Worm (Caenorhabditis elegans) whole organism, young adult: ENCODE results near the gene Y50D4A.5.
A peak's percentile ranks its signal among the peaks of the same experiment; 100 is the strongest.

Source experiments
- B0019.2 ChIP-seq: fragments of 200-800 bp; sonication (Bioruptor generic); conservative IDR thresholded peaks from 2 replicates; pipeline ENCODE4 v1.3.6; 2022; ENCODE audit warnings: missing genetic modification reagents, missing genetic modification characterization, missing compliant biosample characterization
- B0035.1 ChIP-seq: sonication (generic microtip); optimal IDR thresholded peaks from 2 replicates; lab custom pipeline; 2016; ENCODE audit warnings: missing genetic modification characterization, mild to moderate bottlenecking, missing compliant biosample characterization, missing genotype, missing genetic modification reagents
- C17E4.6 ChIP-seq: fragments of 200-800 bp; sonication (Bioruptor generic); IDR thresholded peaks from 2 replicates; pipeline ENCODE4 v1.3.6; 2022; ENCODE audit warnings: missing genetic modification reagents, missing genetic modification characterization, missing compliant biosample characterization
- D2030.7 ChIP-seq: fragments of 200-800 bp; sonication (Bioruptor generic); IDR thresholded peaks from 2 replicates; pipeline ENCODE4 v1.3.6; 2022; ENCODE audit warnings: missing genetic modification reagents, missing genetic modification characterization, missing compliant biosample characterization
- F37B4.10 ChIP-seq: fragments of 200-800 bp; sonication (Bioruptor generic); IDR thresholded peaks from 2 replicates; pipeline ENCODE4 v1.3.6; 2022; ENCODE audit warnings: missing genetic modification characterization, missing compliant biosample characterization
- F57C9.4 ChIP-seq: sonication (generic microtip); optimal IDR thresholded peaks from 2 replicates; lab custom pipeline; 2017; ENCODE audit warnings: mild to moderate bottlenecking, missing genetic modification characterization, missing compliant biosample characterization
- K11D2.4 ChIP-seq: fragments of 200-800 bp; sonication (Bioruptor generic); IDR thresholded peaks from 2 replicates; pipeline ENCODE4 v1.3.6; 2022; ENCODE audit warnings: missing genetic modification reagents, missing genetic modification characterization, missing compliant biosample characterization
- Y53F4B.3 ChIP-seq: fragments of 200-800 bp; sonication (Bioruptor generic); IDR thresholded peaks from 2 replicates; pipeline ENCODE4 v1.3.6; 2022; ENCODE audit warnings: missing genetic modification reagents, missing genetic modification characterization, missing compliant biosample characterization
- Y56A3A.18 ChIP-seq: fragments of 200-800 bp; sonication (Bioruptor generic); IDR thresholded peaks from 2 replicates; pipeline ENCODE4 v1.3.6; 2022; ENCODE audit warnings: missing genetic modification reagents, missing genetic modification characterization, missing compliant biosample characterization
- Y67H2A.10 ChIP-seq: fragments of 200-800 bp; sonication (Bioruptor generic); conservative IDR thresholded peaks from 2 replicates; pipeline ENCODE4 v1.3.6; 2022; ENCODE audit warnings: missing genetic modification reagents, missing genetic modification characterization, missing compliant biosample characterization
- akir-1 ChIP-seq: fragments of 200-800 bp; sonication (Bioruptor generic); optimal IDR thresholded peaks from 2 replicates; lab custom pipeline; 2018; ENCODE audit warnings: mild to moderate bottlenecking, missing genetic modification characterization, moderate library complexity, missing compliant biosample characterization
- atf-7 ChIP-seq: sonication (generic microtip); optimal IDR thresholded peaks from 2 replicates; lab custom pipeline; 2017; ENCODE audit warnings: mild to moderate bottlenecking, missing genetic modification characterization, missing compliant biosample characterization
- attf-6 ChIP-seq: fragments of 200-800 bp; sonication (Bioruptor generic); IDR thresholded peaks from 2 replicates; pipeline ENCODE4 v1.3.6; 2022; ENCODE audit warnings: missing genetic modification reagents, missing genetic modification characterization, missing compliant biosample characterization
- ccch-3 ChIP-seq: fragments of 200-800 bp; sonication (Bioruptor generic); optimal IDR thresholded peaks from 2 replicates; lab custom pipeline; 2018; ENCODE audit warnings: mild to moderate bottlenecking, missing genetic modification characterization, missing compliant biosample characterization
- ceh-58 ChIP-seq: fragments of 200-800 bp; sonication (Bioruptor generic); IDR thresholded peaks from 2 replicates; pipeline ENCODE4 v1.3.6; 2022; ENCODE audit warnings: missing genetic modification characterization, missing compliant biosample characterization
- ceh-79 ChIP-seq: sonication (generic microtip); optimal IDR thresholded peaks from 2 replicates; lab custom pipeline; 2017; ENCODE audit warnings: mild to moderate bottlenecking, missing genetic modification characterization, missing compliant biosample characterization
- efl-1 ChIP-seq: fragments of 150-350 bp; optimal IDR thresholded peaks from 2 replicates; lab custom pipeline; 2014; ENCODE audit warnings: missing biosample characterization, missing genetic modification reagents, missing genetic modification characterization
- egl-18 ChIP-seq: fragments of 200-800 bp; sonication (Bioruptor generic); IDR thresholded peaks from 2 replicates; pipeline ENCODE4 v1.3.6; 2022; ENCODE audit warnings: missing genetic modification reagents, missing genetic modification characterization, missing compliant biosample characterization
- egrh-3 ChIP-seq: fragments of 200-800 bp; sonication (Bioruptor generic); IDR thresholded peaks from 2 replicates; pipeline ENCODE4 v1.3.6; 2022; ENCODE audit warnings: missing genetic modification reagents, missing genetic modification characterization, missing compliant biosample characterization
- ets-4 ChIP-seq: fragments of 200-800 bp; sonication (Bioruptor generic); optimal IDR thresholded peaks from 2 replicates; lab custom pipeline; 2018; ENCODE audit warnings: mild to moderate bottlenecking, missing genetic modification characterization, missing compliant biosample characterization
- fkh-3 ChIP-seq: sonication (generic microtip); optimal IDR thresholded peaks from 2 replicates; lab custom pipeline; 2016; ENCODE audit warnings: mild to moderate bottlenecking, missing genetic modification characterization, missing compliant biosample characterization
- him-1 ChIP-seq: sonication (generic microtip); optimal IDR thresholded peaks from 2 replicates; lab custom pipeline; 2016; ENCODE audit warnings: missing genotype, missing genetic modification reagents, missing genetic modification characterization, missing compliant biosample characterization
- hrde-1 ChIP-seq: sonication (generic microtip); optimal IDR thresholded peaks from 2 replicates; lab custom pipeline; 2016; ENCODE audit warnings: missing genetic modification characterization, mild to moderate bottlenecking, missing compliant biosample characterization, moderate library complexity, missing genotype, missing genetic modification reagents, borderline replicate concordance
- hsf-1 ChIP-seq: fragments of 200-800 bp; sonication (Bioruptor generic); IDR thresholded peaks from 2 replicates; pipeline ENCODE4 v1.3.6; 2022; ENCODE audit warnings: missing genetic modification reagents, missing genetic modification characterization, missing compliant biosample characterization
- lag-1 ChIP-seq: fragments of 200-800 bp; sonication (Bioruptor generic); IDR thresholded peaks from 2 replicates; pipeline ENCODE4 v1.3.6; 2022; ENCODE audit warnings: missing genetic modification reagents, missing genetic modification characterization, missing compliant biosample characterization
- lin-35 ChIP-seq, 3 experiments: fragments of 150-350 bp in 2 of 3; sonication (generic microtip) in 1 of 3; optimal IDR thresholded peaks; 2 replicates each; lab custom pipeline; 2014 to 2018; ENCODE audit warnings: missing biosample characterization in 3 of 3, missing genetic modification characterization in 3 of 3, missing genetic modification reagents in 3 of 3
- lsy-27 ChIP-seq: sonication (generic microtip); optimal IDR thresholded peaks from 2 replicates; lab custom pipeline; 2017; ENCODE audit warnings: missing genetic modification characterization, mild to moderate bottlenecking, missing compliant biosample characterization, antibody characterized with exemption, missing genotype, borderline replicate concordance; ENCODE audit not compliant: insufficient read depth
- madf-10 ChIP-seq: sonication (generic microtip); optimal IDR thresholded peaks from 2 replicates; lab custom pipeline; 2016; ENCODE audit warnings: mild to moderate bottlenecking, missing genetic modification characterization, missing compliant biosample characterization
- madf-3 ChIP-seq: fragments of 200-800 bp; sonication (Bioruptor generic); IDR thresholded peaks from 2 replicates; pipeline ENCODE4 v1.3.6; 2022; ENCODE audit warnings: missing genetic modification reagents, missing genetic modification characterization, missing compliant biosample characterization
- madf-8 ChIP-seq: fragments of 200-800 bp; sonication (Bioruptor generic); conservative IDR thresholded peaks from 2 replicates; pipeline ENCODE4 v1.3.6; 2022; ENCODE audit warnings: missing genetic modification reagents, missing genetic modification characterization, missing compliant biosample characterization
- mes-4 ChIP-seq: sonication (generic microtip); optimal IDR thresholded peaks from 2 replicates; lab custom pipeline; 2016; ENCODE audit warnings: missing genotype, missing genetic modification characterization, missing compliant biosample characterization
- nfya-1 ChIP-seq: sonication (generic microtip); optimal IDR thresholded peaks from 2 replicates; lab custom pipeline; 2017; ENCODE audit warnings: antibody characterized with exemption, missing compliant biosample characterization, missing genetic modification characterization, borderline replicate concordance; ENCODE audit not compliant: insufficient read depth
- nhr-179 ChIP-seq: sonication (generic microtip); optimal IDR thresholded peaks from 2 replicates; lab custom pipeline; 2016; ENCODE audit warnings: mild to moderate bottlenecking, missing genetic modification characterization, missing compliant biosample characterization
- nhr-80 ChIP-seq: sonication (generic microtip); optimal IDR thresholded peaks from 2 replicates; lab custom pipeline; 2016; ENCODE audit warnings: missing genetic modification characterization, missing compliant biosample characterization
- nhr-90 ChIP-seq: sonication (generic microtip); optimal IDR thresholded peaks from 2 replicates; lab custom pipeline; 2016; ENCODE audit warnings: missing genotype, mild to moderate bottlenecking, missing genetic modification characterization, missing compliant biosample characterization
- pha-4 ChIP-seq: fragments of 150-350 bp; sonication (generic microtip); optimal IDR thresholded peaks from 2 replicates; lab custom pipeline; 2014; ENCODE audit warnings: missing biosample characterization, missing genetic modification reagents, missing genetic modification characterization
- sdz-38 ChIP-seq: sonication (generic microtip); optimal IDR thresholded peaks from 2 replicates; lab custom pipeline; 2016; ENCODE audit warnings: missing genotype, missing genetic modification characterization, missing compliant biosample characterization
- snpc-1.1 ChIP-seq: sonication (generic microtip); optimal IDR thresholded peaks from 2 replicates; lab custom pipeline; 2017; ENCODE audit warnings: missing genetic modification characterization, mild to moderate bottlenecking, missing compliant biosample characterization, antibody characterized with exemption, moderate library complexity, missing genotype, missing genetic modification reagents; ENCODE audit not compliant: insufficient read depth
- sptf-2 ChIP-seq: fragments of 200-800 bp; sonication (Bioruptor generic); optimal IDR thresholded peaks from 2 replicates; lab custom pipeline; 2018; ENCODE audit warnings: mild to moderate bottlenecking, missing genetic modification characterization, missing compliant biosample characterization
- zfh-2 ChIP-seq: fragments of 200-800 bp; sonication (Bioruptor generic); conservative IDR thresholded peaks from 2 replicates; pipeline ENCODE4 v1.3.6; 2022; ENCODE audit warnings: missing genetic modification reagents, missing genetic modification characterization, missing compliant biosample characterization
- ztf-22 ChIP-seq: fragments of 200-800 bp; sonication (Bioruptor generic); optimal IDR thresholded peaks from 2 replicates; lab custom pipeline; 2018; ENCODE audit warnings: mild to moderate bottlenecking, missing genetic modification characterization, moderate library complexity, missing compliant biosample characterization
- ztf-26 ChIP-seq: sonication (generic microtip); optimal IDR thresholded peaks from 2 replicates; lab custom pipeline; 2017; ENCODE audit warnings: missing genetic modification characterization, missing compliant biosample characterization

The Y50D4A.5 gene

ce11 chrV:1164196-1164691, 42.9 kb upstream of the Y50D4A.5 start, which contains the start of gene T21H3.5:
TSS of gene T21H3.5 (minus strand) at chrV:1164293.
- TF ChIP-seq zfh-2 (GFP tag; lab: Robert Waterston, UW) (0 out of 2 replicates have a peak, but pooled peaks have one; percentile 22), egrh-3 (GFP tag; lab: Robert Waterston, UW) (no peak)

DNA sequence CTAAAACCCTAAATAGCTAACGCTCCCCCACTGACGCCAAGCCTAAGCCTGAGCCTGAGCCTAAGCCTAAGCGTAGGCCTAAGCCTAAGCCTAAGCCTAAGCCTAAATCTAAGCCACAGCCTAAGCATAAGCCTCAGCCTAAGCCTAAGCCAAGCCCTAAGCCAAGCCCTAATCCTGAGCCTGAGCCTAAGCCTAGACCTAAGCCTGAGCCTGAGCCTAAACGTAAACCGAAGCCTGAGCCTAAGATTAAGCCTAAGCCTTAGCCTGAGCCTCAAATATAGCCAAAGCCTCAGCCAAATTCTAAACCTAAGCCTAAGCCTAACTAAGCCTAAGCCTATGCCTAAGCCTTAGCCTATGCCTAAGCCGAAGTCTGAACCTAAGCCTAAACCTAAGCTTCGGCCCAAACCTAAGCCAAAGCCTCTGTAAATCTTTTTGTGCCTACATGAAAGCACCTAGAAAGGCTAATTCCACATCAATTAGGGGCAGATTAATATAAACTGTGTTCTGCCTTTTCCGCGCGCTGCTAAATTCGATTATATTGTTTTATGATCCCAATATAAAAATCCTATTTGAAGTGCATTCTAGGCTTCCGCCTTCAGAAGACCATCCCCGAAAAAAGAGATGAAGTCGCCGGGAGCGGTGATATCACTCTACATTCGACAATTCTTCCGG, 41.9 kb upstream of the Y50D4A.5 start, which contains the start of gene ptr-16:
Gene ptr-16 (plus strand): TSS at position 622 of the 672 bp plus-strand sequence.
- no peak for TF ChIP-seq madf-3 (GFP tag; lab: Robert Waterston, UW)
- no peak for TF ChIP-seq Y56A3A.18 (GFP tag; lab: Robert Waterston, UW)
- TF ChIP-seq B0019.2 = no peak
- TF ChIP-seq nhr-179 = no peak
- TF ChIP-seq Y53F4B.3 = no peak
- TF ChIP-seq F57C9.4 (tag; lab: Kevin White, UChicago) = no peak
- TF ChIP-seq akir-1 (GFP tag; lab: Kevin White, UChicago) = no peak
- TF ChIP-seq ccch-3 (GFP tag; lab: Kevin White, UChicago) = no peak
- TF ChIP-seq hsf-1 (GFP tag; lab: Robert Waterston, UW) = no peak
- no peak for TF ChIP-seq ztf-26 (tag; lab: Kevin White, UChicago)
- TF ChIP-seq zfh-2 (GFP tag; lab: Robert Waterston, UW) = no peak
- TF ChIP-seq B0035.1 (tag; lab: Kevin White, UChicago) = no peak
- TF ChIP-seq madf-8 (GFP tag; lab: Robert Waterston, UW) = no peak
- TF ChIP-seq pha-4 (tag; lab: Kevin White, UChicago) = no peak
- TF ChIP-seq egl-18 (GFP tag; lab: Robert Waterston, UW) = no peak
- TF ChIP-seq attf-6 (GFP tag; lab: Robert Waterston, UW) = no peak
- TF ChIP-seq mes-4 = no peak
- no peak for TF ChIP-seq him-1

DNA sequence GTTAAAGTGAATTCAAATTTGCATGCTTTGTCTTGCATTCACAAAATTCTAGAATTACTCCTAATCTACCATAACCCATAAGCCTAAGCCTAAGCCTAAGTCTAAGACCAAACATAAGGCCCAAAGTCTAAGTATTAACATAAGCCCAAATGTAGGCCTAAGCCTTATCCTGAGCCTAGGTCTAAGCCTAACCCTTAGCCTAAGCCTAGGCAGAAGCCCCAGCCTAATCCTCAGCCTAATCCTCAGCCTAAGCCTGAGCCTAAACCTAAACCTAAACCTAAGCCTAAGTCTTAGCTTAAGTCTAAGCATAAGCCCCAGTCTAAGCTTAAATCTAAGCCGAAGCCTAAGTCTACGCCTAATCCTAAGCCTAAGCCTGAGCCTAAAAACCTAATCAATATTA, 36.5 kb upstream of the Y50D4A.5 start:
- no peak for TF ChIP-seq ceh-79 (tag; lab: Kevin White, UChicago)
- TF ChIP-seq snpc-1.1 = no peak
- TF ChIP-seq madf-3 (GFP tag; lab: Robert Waterston, UW) = 0 out of 2 replicates have a peak, but pooled peaks have one; percentile 52
- TF ChIP-seq, all 124 proteins: peak for 1

DNA sequence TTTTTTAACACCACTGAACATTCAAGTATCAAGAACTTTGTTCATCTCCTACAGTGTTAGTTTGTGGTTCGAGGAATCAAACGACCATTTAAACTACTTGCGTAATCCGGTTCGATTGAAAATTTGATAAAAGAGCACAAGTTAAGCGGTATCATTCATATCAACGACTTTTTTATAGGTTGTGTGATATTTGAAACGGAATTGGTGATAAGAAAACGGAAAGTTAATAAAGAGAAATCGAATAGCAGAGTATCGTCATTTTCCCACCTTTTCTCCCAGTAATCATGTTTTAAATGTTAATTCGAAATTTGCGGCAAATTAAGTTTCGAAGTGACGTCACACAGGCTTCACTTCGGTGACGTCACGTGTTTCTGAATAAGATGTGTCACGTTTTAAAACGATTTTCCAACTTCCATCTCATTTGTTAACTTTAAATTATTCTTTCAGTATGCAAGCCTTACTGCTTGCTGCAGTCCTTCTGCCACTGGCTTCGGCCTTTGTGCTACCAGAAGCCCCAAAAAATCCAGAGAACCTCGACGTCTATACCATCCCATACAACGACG, 30.7 kb upstream of the Y50D4A.5 start, which contains the start of gene T21H3.1:
Gene T21H3.1 (plus strand): TSS at position 448 of the 563 bp plus-strand sequence.
- TF ChIP-seq lin-35 (GFP tag; optimal IDR thresholded peaks at IDR 0.05; lab: Kevin White, UChicago) (no peak), ceh-58 (no peak), zfh-2 (GFP tag; lab: Robert Waterston, UW) (no peak), lsy-27 (tag; lab: Kevin White, UChicago) (no peak), Y67H2A.10 (no peak), nhr-179 (no peak), sptf-2 (no peak), F37B4.10 (GFP tag; lab: Robert Waterston, UW) (no peak), efl-1 (no peak), nfya-1 (tag; lab: Kevin White, UChicago) (no peak), madf-10 (tag; lab: Kevin White, UChicago) (no peak), ets-4 (GFP tag; lab: Kevin White, UChicago) (peak; percentile 56), K11D2.4 (GFP tag; lab: Robert Waterston, UW) (no peak), hrde-1 (tag; lab: Kevin White, UChicago) (no peak), C17E4.6 (GFP tag; lab: Robert Waterston, UW) (no peak), sdz-38 (tag; lab: Kevin White, UChicago) (no peak), fkh-3 (tag; lab: Kevin White, UChicago) (no peak), D2030.7 (GFP tag; lab: Robert Waterston, UW) (no peak), nhr-90 (no peak), ztf-22 (GFP tag; lab: Kevin White, UChicago) (no peak), hsf-1 (GFP tag; lab: Robert Waterston, UW) (no peak), lag-1 (no peak), nhr-80 (tag; lab: Kevin White, UChicago) (peak; percentile 75), atf-7 (peak; percentile 89)
